Worm (Caenorhabditis elegans) whole organism, midembryonic: ENCODE measurements around the gene M7.12.

Experiments used
- T22C8.4 ChIP-seq: fragments of 200-800 bp; sonication (Bioruptor generic); IDR thresholded peaks from 2 replicates; pipeline ENCODE4 v1.3.6; 2022; ENCODE audit warnings: missing genetic modification characterization, missing compliant biosample characterization
- cog-1 ChIP-seq: sonication (generic microtip); optimal IDR thresholded peaks from 2 replicates; lab custom pipeline; 2016; ENCODE audit warnings: missing genetic modification characterization, missing compliant biosample characterization
- flt-1 ChIP-seq: fragments of 200-800 bp; sonication (Bioruptor generic); IDR thresholded peaks from 2 replicates; pipeline ENCODE4 v1.3.6; 2022; ENCODE audit warnings: missing genetic modification characterization, missing compliant biosample characterization
- klf-2 ChIP-seq: fragments of 200-800 bp; sonication (Bioruptor generic); conservative IDR thresholded peaks from 2 replicates; pipeline ENCODE4 v1.3.6; 2022; ENCODE audit warnings: missing genetic modification reagents, missing genetic modification characterization, missing compliant biosample characterization
- med-1 ChIP-seq: sonication (generic microtip); optimal IDR thresholded peaks from 2 replicates; lab custom pipeline; 2017; ENCODE audit warnings: missing genetic modification characterization, mild to moderate bottlenecking, missing compliant biosample characterization, antibody characterized with exemption, missing genetic modification reagents; ENCODE audit not compliant: insufficient read depth
- ztf-23 ChIP-seq: fragments of 200-800 bp; sonication (Bioruptor generic); IDR thresholded peaks from 2 replicates; pipeline ENCODE4 v1.3.6; 2022; ENCODE audit warnings: missing genetic modification reagents, missing genetic modification characterization, missing compliant biosample characterization
- ztf-29 ChIP-seq: fragments of 200-800 bp; sonication (Bioruptor generic); IDR thresholded peaks from 2 replicates; pipeline ENCODE4 v1.3.6; 2022; ENCODE audit warnings: missing genetic modification reagents, missing genetic modification characterization, missing compliant biosample characterization

DNA sequence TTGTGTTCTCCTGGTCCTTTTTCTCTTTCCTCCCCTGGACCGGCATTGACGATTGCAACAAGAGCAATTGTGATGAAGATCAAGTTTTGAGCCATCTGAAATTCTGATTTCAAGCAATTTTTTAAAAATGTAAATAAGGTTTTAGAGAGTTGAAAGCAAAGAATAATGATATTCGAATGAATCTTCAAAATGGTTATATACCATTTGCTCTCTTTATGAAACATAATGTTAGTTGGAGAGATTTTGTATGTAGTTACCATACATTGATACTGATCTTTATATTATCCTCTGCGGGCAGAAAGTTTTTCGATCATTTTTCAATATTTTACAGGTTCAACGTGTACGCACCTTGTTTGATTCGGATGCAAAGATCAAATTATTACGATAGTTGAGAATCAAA, 7.9 kb upstream of the M7.12 start, which contains the start of gene srlf-24:
- TF ChIP-seq ztf-29, result no peak
- TF ChIP-seq flt-1, result no peak
- no peak for TF ChIP-seq klf-2 (GFP tag; lab: Robert Waterston, UW)
- TF ChIP-seq med-1, result no peak
- TF ChIP-seq ztf-23 (GFP tag; lab: Robert Waterston, UW), result no peak
- TF ChIP-seq cog-1 (tag; lab: Kevin White, UChicago), result no peak
- TF ChIP-seq T22C8.4 (GFP tag; lab: Robert Waterston, UW), result no peak
